Worm (Caenorhabditis elegans): ENCODE data around the gene mrpl-21.
A peak's percentile ranks its signal among the peaks of the same experiment; 100 is the strongest.

Gene mrpl-21

ce11 chrIII:4196301-4196987 lies 46.9 kb downstream of the mrpl-21 start (continued):
- no peak for TF ChIP-seq ceh-44 (GFP tag; IDR thresholded peaks at IDR 0.05)
- TF ChIP-seq snpc-4 (tag; optimal IDR thresholded peaks at IDR 0.05): no peak
- TF ChIP-seq pqm-1 (tag; optimal IDR thresholded peaks at IDR 0.05): no peak
- no peak for TF ChIP-seq ztf-11 (tag; optimal IDR thresholded peaks at IDR 0.05)
- TF ChIP-seq skn-1 (tag; optimal IDR thresholded peaks at IDR 0.05): no peak
- no peak for TF ChIP-seq nhr-102 (tag; optimal IDR thresholded peaks at IDR 0.05)
- no peak for TF ChIP-seq nhr-25 (tag; optimal IDR thresholded peaks at IDR 0.05; ENCODE audit: borderline replicate concordance, insufficient read depth)
- TF ChIP-seq attf-4 (tag; optimal IDR thresholded peaks at IDR 0.05): no peak
- no peak for TF ChIP-seq nhr-77 (tag; optimal IDR thresholded peaks at IDR 0.05)
- no peak for TF ChIP-seq unc-62 (GFP tag; optimal IDR thresholded peaks at IDR 0.05 in 1 of 2)
- TF ChIP-seq unc-62 (tag; optimal IDR thresholded peaks at IDR 0.05): no peak
- peak; percentile 95 for TF ChIP-seq hlh-30 (tag; optimal IDR thresholded peaks at IDR 0.05; ENCODE audit: insufficient read depth)
- no peak for TF ChIP-seq nhr-41 (GFP tag; IDR thresholded peaks at IDR 0.05)
- TF ChIP-seq hif-1 (tag; optimal IDR thresholded peaks at IDR 0.05): peak in 1 of 2 experiments; percentile 67
- no peak for TF ChIP-seq T20F7.1 (GFP tag; optimal IDR thresholded peaks at IDR 0.05)
- TF ChIP-seq nhr-28 (tag; optimal IDR thresholded peaks at IDR 0.05): no peak
- TF ChIP-seq T26A8.4 (GFP tag; IDR thresholded peaks at IDR 0.05): no peak
- TF ChIP-seq lin-29 (GFP tag; IDR thresholded peaks at IDR 0.05): no peak
- no peak for TF ChIP-seq lir-3 (tag; optimal IDR thresholded peaks at IDR 0.05)
- no peak for TF ChIP-seq lin-15B (tag; optimal IDR thresholded peaks at IDR 0.05)
- no peak for TF ChIP-seq cey-2 (tag; optimal IDR thresholded peaks at IDR 0.05; ENCODE audit: borderline replicate concordance, insufficient read depth)
- no peak for TF ChIP-seq nhr-48 (tag; optimal IDR thresholded peaks at IDR 0.05)
- TF ChIP-seq lim-7 (GFP tag; IDR thresholded peaks at IDR 0.05): no peak
- TF ChIP-seq gei-8 (GFP tag; optimal IDR thresholded peaks at IDR 0.05): no peak
- TF ChIP-seq daf-16 (GFP tag; optimal IDR thresholded peaks at IDR 0.05): no peak
- no peak for TF ChIP-seq daf-16 (tag; optimal IDR thresholded peaks at IDR 0.05)
- no peak for TF ChIP-seq nhr-10 (tag; optimal IDR thresholded peaks at IDR 0.05)
- no peak for TF ChIP-seq lin-1 (GFP tag; IDR thresholded peaks at IDR 0.05)
- TF ChIP-seq nhr-237 (tag; optimal IDR thresholded peaks at IDR 0.05): no peak
- TF ChIP-seq madf-9 (GFP tag; conservative IDR thresholded peaks at IDR 0.05): no peak
- no peak for TF ChIP-seq ZK546.5 (tag; optimal IDR thresholded peaks at IDR 0.05)
- no peak for TF ChIP-seq ceh-82 (tag; optimal IDR thresholded peaks at IDR 0.05)
- no peak for TF ChIP-seq egl-43 (GFP tag; IDR thresholded peaks at IDR 0.05)
- TF ChIP-seq spr-1 (tag; optimal IDR thresholded peaks at IDR 0.05): no peak
- no peak for TF ChIP-seq zfp-3 (GFP tag; conservative IDR thresholded peaks at IDR 0.05)
- TF ChIP-seq daf-19 (GFP tag; conservative IDR thresholded peaks at IDR 0.05): no peak
- no peak for TF ChIP-seq Y105C5A.15 (GFP tag; IDR thresholded peaks at IDR 0.05)
- TF ChIP-seq mdl-1 (tag; optimal IDR thresholded peaks at IDR 0.05): peak; percentile 80 to 91
- TF ChIP-seq F10B5.3 (tag; optimal IDR thresholded peaks at IDR 0.05): no peak
- TF ChIP-seq mes-2 (tag; optimal IDR thresholded peaks at IDR 0.05; ENCODE audit: poor library complexity, severe bottlenecking): peak; percentile 86
- no peak for TF ChIP-seq lin-39 (tag; optimal IDR thresholded peaks at IDR 0.05)
- no peak for TF ChIP-seq spr-3 (GFP tag; optimal IDR thresholded peaks at IDR 0.05)
- TF ChIP-seq hlh-11 (tag; optimal IDR thresholded peaks at IDR 0.05): peak; percentile 25
- TF ChIP-seq arid-1 (GFP tag; conservative IDR thresholded peaks at IDR 0.05): no peak
- TF ChIP-seq mxl-3 (GFP tag; optimal IDR thresholded peaks at IDR 0.05): peak; percentile 38
- peak; percentile 68 for TF ChIP-seq hmg-1.1 (GFP tag; IDR thresholded peaks at IDR 0.05)
- no peak for TF ChIP-seq nhr-42 (GFP tag; IDR thresholded peaks at IDR 0.05)
- no peak for TF ChIP-seq F49E8.2 (tag; optimal IDR thresholded peaks at IDR 0.05; ENCODE audit: borderline replicate concordance)
- peak; percentile 30; the same call in 1 of the 2 replicates for TF ChIP-seq lin-38 (GFP tag; IDR thresholded peaks at IDR 0.05)
- TF ChIP-seq egl-27 (tag; optimal IDR thresholded peaks at IDR 0.05): no peak
- TF ChIP-seq F44E2.7 (GFP tag; IDR thresholded peaks at IDR 0.05): no peak

Measured in whole organism, L4 larva.